Worm (Caenorhabditis elegans) whole organism, early embryonic: ENCODE results near the gene mrps-14.

ENCODE experiments used
- B0310.2 ChIP-seq: sonication (generic microtip); optimal IDR thresholded peaks from 2 replicates; lab custom pipeline; 2016; ENCODE audit warnings: mild to moderate bottlenecking, missing genetic modification characterization, missing compliant biosample characterization
- F13C5.2 ChIP-seq: sonication (generic microtip); optimal IDR thresholded peaks from 2 replicates; lab custom pipeline; 2017; ENCODE audit warnings: mild to moderate bottlenecking, missing genetic modification characterization, inconsistent platforms, missing compliant biosample characterization
- aly-1 ChIP-seq: sonication (generic microtip); optimal IDR thresholded peaks from 2 replicates; lab custom pipeline; 2016; ENCODE audit warnings: missing genetic modification characterization, missing compliant biosample characterization
- ama-1 ChIP-seq: fragments of 150-350 bp; optimal IDR thresholded peaks from 2 replicates; lab custom pipeline; 2014
- flt-1 ChIP-seq: fragments of 200-800 bp; sonication (Bioruptor generic); IDR thresholded peaks from 2 replicates; pipeline ENCODE4 v1.3.6; 2022; ENCODE audit warnings: missing genetic modification characterization, missing compliant biosample characterization
- hmg-4 ChIP-seq: fragments of 200-800 bp; sonication (Bioruptor generic); optimal IDR thresholded peaks from 2 replicates; lab custom pipeline; 2018; ENCODE audit warnings: mild to moderate bottlenecking, missing genetic modification characterization, missing compliant biosample characterization
- scrt-1 ChIP-seq: fragments of 200-800 bp; sonication (Bioruptor generic); IDR thresholded peaks from 2 replicates; pipeline ENCODE4 v1.3.6; 2022; ENCODE audit warnings: missing genetic modification characterization, missing compliant biosample characterization
- tbx-11 ChIP-seq: fragments of 200-800 bp; sonication (Bioruptor generic); IDR thresholded peaks from 2 replicates; pipeline ENCODE4 v1.3.6; 2022; ENCODE audit warnings: missing genetic modification characterization, missing compliant biosample characterization

DNA sequence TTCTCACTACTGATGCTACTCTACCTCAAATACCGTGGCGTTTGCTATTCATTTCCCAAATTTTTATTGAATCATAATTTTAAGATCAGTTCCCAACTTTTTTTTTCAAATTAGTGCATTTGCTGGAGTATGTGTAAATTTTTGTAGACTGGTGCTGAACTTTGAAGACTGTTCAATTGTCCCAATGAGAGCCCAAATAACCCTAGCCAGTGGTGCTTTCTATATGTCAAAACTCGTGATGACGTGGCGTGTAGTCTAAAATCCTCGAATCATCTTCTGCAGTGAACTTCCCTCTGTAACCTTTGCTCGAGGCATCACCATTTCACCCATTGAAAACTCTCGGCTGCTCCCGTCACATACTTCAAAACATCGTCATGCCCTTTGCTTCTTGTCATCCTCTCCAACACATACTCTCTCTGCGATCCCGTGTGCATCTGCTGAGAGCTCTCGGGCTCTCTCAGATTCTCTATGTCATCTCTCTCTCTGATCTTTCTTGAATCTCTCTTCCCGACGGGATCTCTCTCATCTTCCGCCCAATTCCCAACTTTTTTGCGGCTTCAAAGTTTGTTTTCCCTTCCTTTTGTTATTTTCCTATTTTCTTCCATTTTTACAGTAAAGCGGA is 37.8 kb downstream of the mrps-14 start:
- TF ChIP-seq ama-1 (lab: Kevin White, UChicago) (no peak), flt-1 (GFP tag; lab: Robert Waterston, UW) (no peak), F13C5.2 (tag; lab: Kevin White, UChicago) (no peak), aly-1 (tag; lab: Kevin White, UChicago) (no peak), scrt-1 (GFP tag; lab: Robert Waterston, UW) (no peak), hmg-4 (GFP tag; lab: Kevin White, UChicago) (no peak), tbx-11 (GFP tag; lab: Robert Waterston, UW) (no peak), B0310.2 (no peak)
